Worm (Caenorhabditis elegans): ENCODE measurements around the gene dur-1.
A peak's percentile ranks its signal among the peaks of the same experiment; 100 is the strongest.

Gene dur-1

DNA sequence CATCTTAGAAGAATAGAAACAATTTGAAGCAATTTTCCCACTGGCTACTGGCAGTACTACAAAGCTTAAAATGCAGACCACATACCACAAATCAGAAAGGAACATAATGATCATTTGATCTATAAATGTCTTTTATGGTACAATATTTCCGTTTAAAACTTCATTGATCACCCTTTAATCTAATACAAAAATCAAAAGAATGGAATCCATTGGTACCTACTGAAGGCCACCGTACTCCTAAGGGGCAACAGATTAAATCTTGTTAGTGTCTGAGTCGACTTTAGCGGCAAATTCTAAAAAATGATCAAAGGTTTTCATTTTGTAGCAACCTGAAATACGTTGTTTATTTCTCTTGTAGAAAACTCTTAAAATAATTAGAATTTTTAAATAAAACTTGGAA, 55.8 kb downstream of the dur-1 start:
- TF ChIP-seq nhr-20 (tag; optimal IDR thresholded peaks at IDR 0.05) (peak; percentile 52), ceh-63 (GFP tag; optimal IDR thresholded peaks at IDR 0.05) (no peak), swsn-7 (tag; optimal IDR thresholded peaks at IDR 0.05) (no peak), nhr-85 (tag) (peak; percentile 86), zip-4 (GFP tag; optimal IDR thresholded peaks at IDR 0.05) (no peak), lsy-2 (tag; optimal IDR thresholded peaks at IDR 0.05) (peak in 1 of 2 experiments; percentile 29), efl-1 (optimal IDR thresholded peaks at IDR 0.05) (no peak), efl-1 (GFP tag; optimal IDR thresholded peaks at IDR 0.05 in 1 of 2) (peak in 1 of 2 experiments; percentile 53), Y116A8C.19 (tag; optimal IDR thresholded peaks at IDR 0.05; ENCODE audit: borderline replicate concordance) (no peak)

All from whole organism, L1 larva.